Worm (Caenorhabditis elegans) whole organism, L4/young adult: ENCODE data around the gene C03H5.5.

Experiments used
- W03F9.2 ChIP-seq: fragments of 150-350 bp; optimal IDR thresholded peaks from 2 replicates; lab custom pipeline; 2014; ENCODE audit warnings: missing biosample characterization, missing genetic modification characterization
- dao-5 ChIP-seq: sonication (generic microtip); optimal IDR thresholded peaks from 2 replicates; lab custom pipeline; 2016; ENCODE audit warnings: missing genotype, missing genetic modification characterization, moderate library complexity, missing compliant biosample characterization

ce11 chrII:385258-385657 is at the start of gene C03H5.5:
- TF ChIP-seq W03F9.2 (tag; lab: Kevin White, UChicago) = no peak
- TF ChIP-seq dao-5 = no peak
